Worm (Caenorhabditis elegans) whole organism, L2 larva: Measurements from ENCODE around the gene C35B1.7.

Experiments used
- ama-1 ChIP-seq: fragments of 150-350 bp; optimal IDR thresholded peaks from 2 replicates; lab custom pipeline; 2018; ENCODE audit warnings: inconsistent platforms
- ceh-16 ChIP-seq: fragments of 150-350 bp; optimal IDR thresholded peaks from 2 replicates; lab custom pipeline; 2014; ENCODE audit warnings: missing biosample characterization, missing genetic modification characterization

DNA sequence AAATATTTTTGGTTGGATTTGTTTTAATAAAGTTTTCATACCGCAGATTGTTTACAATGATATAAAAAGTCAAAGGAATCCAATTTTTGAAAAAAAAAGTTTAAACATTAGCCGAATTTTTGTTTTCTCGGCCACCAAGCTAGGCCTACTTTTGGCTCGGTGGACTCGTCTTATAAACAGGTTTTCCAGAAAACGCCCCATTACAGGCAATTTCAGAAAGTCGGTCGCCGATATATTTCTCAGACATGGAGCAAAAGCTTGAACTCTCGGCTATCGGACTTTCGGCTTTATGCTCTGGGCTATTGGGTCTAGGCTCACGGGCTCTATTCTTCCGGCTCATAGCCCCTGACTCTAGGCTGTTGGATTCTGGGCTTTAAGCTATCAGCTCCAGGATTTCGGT lies 25.8 kb upstream of the C35B1.7 start:
- no peak for TF ChIP-seq ama-1 (lab: Kevin White, UChicago)
- TF ChIP-seq ceh-16 (tag; lab: Kevin White, UChicago), result no peak
